Worm (Caenorhabditis elegans) whole organism, L2 larva: ENCODE measurements around the gene gtl-1.

Experiments
- Y55F3AM.14 ChIP-seq: fragments of 200-800 bp; sonication (Bioruptor generic); optimal IDR thresholded peaks from 2 replicates; lab custom pipeline; 2018; ENCODE audit warnings: mild to moderate bottlenecking, missing genetic modification characterization, missing compliant biosample characterization
- aly-2 ChIP-seq: fragments of 150-350 bp; optimal IDR thresholded peaks from 2 replicates; lab custom pipeline; 2014; ENCODE audit warnings: missing biosample characterization, missing genetic modification characterization
- blmp-1 ChIP-seq: sonication (generic microtip); optimal IDR thresholded peaks from 2 replicates; lab custom pipeline; 2017; ENCODE audit warnings: missing genetic modification characterization, mild to moderate bottlenecking, missing compliant biosample characterization, antibody characterized with exemption, moderate library complexity; ENCODE audit not compliant: insufficient read depth
- ceh-82 ChIP-seq: fragments of 150-350 bp; optimal IDR thresholded peaks from 2 replicates; lab custom pipeline; 2014; ENCODE audit warnings: missing biosample characterization, missing genetic modification characterization
- elt-3 ChIP-seq: sonication (generic microtip); optimal IDR thresholded peaks from 2 replicates; lab custom pipeline; 2017; ENCODE audit warnings: missing biosample characterization, missing genetic modification characterization
- lin-13 ChIP-seq: fragments of 150-350 bp; optimal IDR thresholded peaks from 2 replicates; lab custom pipeline; 2014; ENCODE audit warnings: missing biosample characterization, missing genetic modification reagents, missing genetic modification characterization
- mab-5 ChIP-seq: fragments of 150-350 bp; optimal IDR thresholded peaks from 2 replicates; lab custom pipeline; 2014; ENCODE audit warnings: missing biosample characterization, missing genetic modification characterization
- nhr-11 ChIP-seq: fragments of 150-350 bp; optimal IDR thresholded peaks from 2 replicates; lab custom pipeline; 2014; ENCODE audit warnings: missing biosample characterization, missing genetic modification characterization
- nhr-12 ChIP-seq: fragments of 150-350 bp; optimal IDR thresholded peaks from 2 replicates; lab custom pipeline; 2014; ENCODE audit warnings: missing biosample characterization, missing genetic modification characterization
- sma-9 ChIP-seq, 2 experiments: fragments of 150-350 bp in 1 of 2; sonication (generic microtip) in 1 of 2; optimal IDR thresholded peaks; 2 replicates each; lab custom pipeline; 2014 to 2016; ENCODE audit warnings: missing genetic modification characterization in 2 of 2, mild to moderate bottlenecking in 1 of 2, missing biosample characterization in 1 of 2, missing compliant biosample characterization in 1 of 2, missing genetic modification reagents in 1 of 2, moderate library complexity in 1 of 2
- snpc-4 ChIP-seq: fragments of 150-350 bp; optimal IDR thresholded peaks from 2 replicates; lab custom pipeline; 2014; ENCODE audit warnings: missing biosample characterization, missing genetic modification characterization
- ztf-11 ChIP-seq: sonication (generic microtip); optimal IDR thresholded peaks from 2 replicates; lab custom pipeline; 2017; ENCODE audit warnings: missing biosample characterization, missing genetic modification characterization

- no peak for TF ChIP-seq nhr-12 (tag; lab: Kevin White, UChicago)
- no peak for TF ChIP-seq ztf-11 (tag; lab: Kevin White, UChicago)
- TF ChIP-seq elt-3 (tag; lab: Kevin White, UChicago): no peak
- no peak for TF ChIP-seq mab-5
- no peak for TF ChIP-seq lin-13 (GFP tag; lab: Kevin White, UChicago)
- no peak for TF ChIP-seq sma-9 (GFP tag; optimal IDR thresholded peaks at IDR 0.05; lab: Kevin White, UChicago)
- TF ChIP-seq sma-9 (tag; optimal IDR thresholded peaks at IDR 0.05; lab: Kevin White, UChicago): no peak
- TF ChIP-seq nhr-11 (tag; lab: Kevin White, UChicago): no peak
- no peak for TF ChIP-seq Y55F3AM.14 (GFP tag; lab: Kevin White, UChicago)
- TF ChIP-seq aly-2 (tag; lab: Kevin White, UChicago): no peak
- TF ChIP-seq snpc-4: no peak
- TF ChIP-seq blmp-1 (tag; lab: Kevin White, UChicago): no peak
- TF ChIP-seq ceh-82 (tag; lab: Kevin White, UChicago): no peak
These were observed 13.8 kb upstream of the gtl-1 start, which contains the start of gene gtl-2 for ce11 chrIV:11273151-11273550.
